Worm (Caenorhabditis elegans) whole organism, L1 larva: ENCODE data around the gene T12D8.5.

ENCODE experiments used
- C16A3.4 ChIP-seq: fragments of 150-350 bp; optimal IDR thresholded peaks from 2 replicates; lab custom pipeline; 2014; ENCODE audit warnings: missing biosample characterization, missing genetic modification characterization
- F16B12.6 ChIP-seq: fragments of 150-350 bp; optimal IDR thresholded peaks from 2 replicates; lab custom pipeline; 2014; ENCODE audit warnings: missing biosample characterization, missing genetic modification characterization
- aha-1 ChIP-seq: fragments of 150-350 bp; optimal IDR thresholded peaks from 2 replicates; lab custom pipeline; 2014; ENCODE audit warnings: missing biosample characterization, missing genetic modification characterization
- ama-1 ChIP-seq: fragments of 150-350 bp; optimal IDR thresholded peaks from 2 replicates; lab custom pipeline; 2014
- ceh-8 ChIP-seq: fragments of 200-800 bp; sonication (Bioruptor generic); optimal IDR thresholded peaks from 2 replicates; lab custom pipeline; 2018; ENCODE audit warnings: mild to moderate bottlenecking, missing genetic modification characterization, moderate library complexity, missing compliant biosample characterization
- ceh-82 ChIP-seq, 3 experiments: fragments of 150-350 bp in 1 of 3; sonication (generic microtip) in 2 of 3; optimal IDR thresholded peaks; 2 replicates each; lab custom pipeline; 2014 to 2017; ENCODE audit warnings: missing biosample characterization in 3 of 3, missing genetic modification characterization in 3 of 3
- ceh-88 ChIP-seq: fragments of 200-800 bp; sonication (Bioruptor generic); IDR thresholded peaks from 2 replicates; pipeline ENCODE4 v1.3.6; 2022; ENCODE audit warnings: missing genetic modification characterization, missing compliant biosample characterization
- dpl-1 ChIP-seq, 3 experiments: fragments of 150-350 bp in 2 of 3; sonication (generic microtip) in 1 of 3; optimal IDR thresholded peaks; 2 replicates each; lab custom pipeline; 2014 to 2017; ENCODE audit warnings: missing biosample characterization in 3 of 3, missing genetic modification characterization in 3 of 3, missing genetic modification reagents in 3 of 3
- efl-1 ChIP-seq, 4 experiments: fragments of 150-350 bp; optimal IDR thresholded peaks in 3 of 4; peaks in 1 of 4; 1 replicate in 1 of 4; 2 replicates in 3 of 4; lab custom pipeline; 2014; ENCODE audit warnings: missing biosample characterization in 2 of 4, missing genetic modification characterization in 2 of 4, missing genetic modification reagents in 2 of 4
- efl-3 ChIP-seq: fragments of 200-800 bp; sonication (Bioruptor generic); optimal IDR thresholded peaks from 2 replicates; lab custom pipeline; 2018; ENCODE audit warnings: mild to moderate bottlenecking, missing genetic modification characterization, missing compliant biosample characterization
- elt-2 ChIP-seq: sonication (generic microtip); optimal IDR thresholded peaks from 2 replicates; lab custom pipeline; 2016; ENCODE audit warnings: missing genetic modification characterization, mild to moderate bottlenecking, inconsistent platforms, missing compliant biosample characterization, missing genetic modification reagents
- hlh-17 ChIP-seq: fragments of 200-800 bp; sonication (Bioruptor generic); optimal IDR thresholded peaks from 2 replicates; lab custom pipeline; 2018; ENCODE audit warnings: missing genetic modification characterization, mild to moderate bottlenecking, missing compliant biosample characterization, moderate library complexity, borderline replicate concordance
- hpl-2 ChIP-seq: fragments of 150-350 bp; optimal IDR thresholded peaks from 2 replicates; lab custom pipeline; 2014; ENCODE audit warnings: missing biosample characterization, missing genetic modification reagents, missing genetic modification characterization
- jun-1 ChIP-seq: fragments of 150-350 bp; optimal IDR thresholded peaks from 2 replicates; lab custom pipeline; 2014; ENCODE audit warnings: missing biosample characterization, missing genetic modification reagents, missing genetic modification characterization
- lin-13 ChIP-seq: fragments of 150-350 bp; optimal IDR thresholded peaks from 2 replicates; lab custom pipeline; 2014; ENCODE audit warnings: missing biosample characterization, missing genetic modification reagents, missing genetic modification characterization
- lin-14 ChIP-seq: fragments of 200-800 bp; sonication (Bioruptor generic); optimal IDR thresholded peaks from 2 replicates; lab custom pipeline; 2018; ENCODE audit warnings: mild to moderate bottlenecking, missing genetic modification characterization, moderate library complexity, missing compliant biosample characterization
- lin-35 ChIP-seq, 2 experiments: fragments of 150-350 bp; optimal IDR thresholded peaks; 2 replicates each; lab custom pipeline; 2014; ENCODE audit warnings: missing biosample characterization in 2 of 2, missing genetic modification characterization in 2 of 2, missing genetic modification reagents in 2 of 2
- mdl-1 ChIP-seq, 2 experiments: fragments of 150-350 bp; optimal IDR thresholded peaks; 2 replicates each; lab custom pipeline; 2014 to 2017; ENCODE audit warnings: missing biosample characterization in 2 of 2, missing genetic modification characterization in 2 of 2, inconsistent platforms in 1 of 2
- mef-2 ChIP-seq: fragments of 150-350 bp; optimal IDR thresholded peaks from 2 replicates; lab custom pipeline; 2014; ENCODE audit warnings: missing biosample characterization, missing genetic modification characterization
- mep-1 ChIP-seq: fragments of 150-350 bp; optimal IDR thresholded peaks from 2 replicates; lab custom pipeline; 2014; ENCODE audit warnings: missing biosample characterization, missing genetic modification characterization
- nhr-19 ChIP-seq: fragments of 200-800 bp; sonication (Bioruptor generic); conservative IDR thresholded peaks from 2 replicates; pipeline ENCODE4 v1.3.6; 2022; ENCODE audit warnings: missing genetic modification characterization, missing compliant biosample characterization
- nhr-20 ChIP-seq: sonication (generic microtip); optimal IDR thresholded peaks from 2 replicates; lab custom pipeline; 2016; ENCODE audit warnings: mild to moderate bottlenecking, missing genetic modification characterization, missing compliant biosample characterization
- nhr-71 ChIP-seq: sonication (generic microtip); optimal IDR thresholded peaks from 2 replicates; lab custom pipeline; 2016; ENCODE audit warnings: mild to moderate bottlenecking, missing genetic modification characterization, moderate library complexity, missing compliant biosample characterization
- nhr-77 ChIP-seq: fragments of 150-350 bp; optimal IDR thresholded peaks from 2 replicates; lab custom pipeline; 2014; ENCODE audit warnings: missing biosample characterization, missing genetic modification characterization
- nhr-84 ChIP-seq: sonication (generic microtip); optimal IDR thresholded peaks from 2 replicates; lab custom pipeline; 2017; ENCODE audit warnings: missing biosample characterization, missing genetic modification characterization
- nhr-85 ChIP-seq: sonication (generic microtip); peaks from one replicate; lab custom pipeline; 2016; ENCODE audit warnings: missing genetic modification characterization, inconsistent platforms, missing compliant biosample characterization
- nhr-90 ChIP-seq: sonication (generic microtip); optimal IDR thresholded peaks from 2 replicates; lab custom pipeline; 2016; ENCODE audit warnings: mild to moderate bottlenecking, missing genetic modification characterization, missing compliant biosample characterization; ENCODE audit not compliant: poor library complexity
- pax-3 ChIP-seq: fragments of 200-800 bp; sonication (Bioruptor generic); optimal IDR thresholded peaks from 2 replicates; lab custom pipeline; 2018; ENCODE audit warnings: mild to moderate bottlenecking, missing genetic modification characterization, moderate library complexity, missing compliant biosample characterization
- pqm-1 ChIP-seq: sonication (generic microtip); optimal IDR thresholded peaks from 3 replicates; lab custom pipeline; 2017; ENCODE audit warnings: missing biosample characterization, missing genetic modification characterization
- snpc-4 ChIP-seq: fragments of 150-350 bp; optimal IDR thresholded peaks from 2 replicates; lab custom pipeline; 2014; ENCODE audit warnings: missing biosample characterization, missing genetic modification characterization
- tbx-2 ChIP-seq: sonication (generic microtip); optimal IDR thresholded peaks from 2 replicates; lab custom pipeline; 2016; ENCODE audit warnings: missing genetic modification characterization, missing compliant biosample characterization
- unc-130 ChIP-seq: fragments of 150-350 bp; optimal IDR thresholded peaks from 2 replicates; lab custom pipeline; 2017; ENCODE audit warnings: missing biosample characterization, missing genetic modification characterization, inconsistent platforms
- unc-62 ChIP-seq: fragments of 150-350 bp; optimal IDR thresholded peaks from 2 replicates; lab custom pipeline; 2014; ENCODE audit warnings: missing biosample characterization, missing genetic modification reagents, missing genetic modification characterization
- unc-86 ChIP-seq: sonication (generic microtip); optimal IDR thresholded peaks from 2 replicates; lab custom pipeline; 2016; ENCODE audit warnings: missing genetic modification characterization, missing compliant biosample characterization
- unc-98 ChIP-seq: fragments of 200-800 bp; sonication (Bioruptor generic); IDR thresholded peaks from 2 replicates; pipeline ENCODE4 v1.3.6; 2022; ENCODE audit warnings: missing genetic modification characterization, missing compliant biosample characterization
- vab-15 ChIP-seq: sonication (generic microtip); optimal IDR thresholded peaks from 2 replicates; lab custom pipeline; 2017; ENCODE audit warnings: missing genotype, mild to moderate bottlenecking, missing genetic modification characterization, missing compliant biosample characterization
- zag-1 ChIP-seq: fragments of 150-350 bp; optimal IDR thresholded peaks from 2 replicates; lab custom pipeline; 2014; ENCODE audit warnings: missing biosample characterization, missing genetic modification characterization
- zip-4 ChIP-seq: fragments of 200-800 bp; sonication (Bioruptor generic); optimal IDR thresholded peaks from 2 replicates; lab custom pipeline; 2018; ENCODE audit warnings: mild to moderate bottlenecking, missing genetic modification characterization, moderate library complexity, missing compliant biosample characterization
- ztf-4 ChIP-seq: fragments of 150-350 bp; optimal IDR thresholded peaks from 2 replicates; lab custom pipeline; 2014; ENCODE audit warnings: missing biosample characterization, missing genetic modification characterization

The T12D8.5 gene

DNA sequence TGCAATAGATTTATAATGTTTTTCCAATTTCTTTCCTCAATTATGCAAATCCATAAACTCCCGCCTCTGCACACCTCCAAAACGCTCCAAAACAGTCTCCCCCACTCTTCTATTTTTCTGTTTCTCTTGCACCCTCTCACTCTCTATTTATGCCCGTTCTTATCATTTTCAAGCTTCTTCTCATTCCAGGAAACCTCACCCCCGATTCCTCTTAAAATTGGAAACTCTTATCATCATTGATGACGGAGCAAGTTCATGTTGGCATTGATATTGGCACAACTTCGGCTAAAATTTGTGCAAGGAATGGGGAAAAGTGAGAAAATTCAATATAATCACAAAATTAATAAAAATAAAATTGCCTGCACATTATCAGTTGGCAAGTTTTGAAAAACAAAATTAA is 18.8 kb downstream of the T12D8.5 start, which contains the start of gene shpk-1:
TSS of gene shpk-1 (plus strand) at position 188 of the 400 bp plus-strand sequence.
- peak; percentile 10 for TF ChIP-seq nhr-71
- peak in 1 of 2 experiments; percentile 26 for TF ChIP-seq lin-35 (GFP tag; optimal IDR thresholded peaks at IDR 0.05; lab: Kevin White, UChicago)
- peak; percentile 58 for TF ChIP-seq pqm-1 (tag; lab: Kevin White, UChicago)
- no peak for TF ChIP-seq ama-1 (lab: Kevin White, UChicago)
- TF ChIP-seq hlh-17 (GFP tag; lab: Kevin White, UChicago): no peak
- TF ChIP-seq ceh-88 (GFP tag; lab: Robert Waterston, UW): no peak
- no peak for TF ChIP-seq zip-4 (GFP tag; lab: Kevin White, UChicago)
- TF ChIP-seq ztf-4 (tag; lab: Kevin White, UChicago): no peak
- peak; percentile 12 for TF ChIP-seq nhr-20 (tag; lab: Kevin White, UChicago)
- peak; percentile 89 for TF ChIP-seq elt-2 (tag; lab: Kevin White, UChicago)

DNA sequence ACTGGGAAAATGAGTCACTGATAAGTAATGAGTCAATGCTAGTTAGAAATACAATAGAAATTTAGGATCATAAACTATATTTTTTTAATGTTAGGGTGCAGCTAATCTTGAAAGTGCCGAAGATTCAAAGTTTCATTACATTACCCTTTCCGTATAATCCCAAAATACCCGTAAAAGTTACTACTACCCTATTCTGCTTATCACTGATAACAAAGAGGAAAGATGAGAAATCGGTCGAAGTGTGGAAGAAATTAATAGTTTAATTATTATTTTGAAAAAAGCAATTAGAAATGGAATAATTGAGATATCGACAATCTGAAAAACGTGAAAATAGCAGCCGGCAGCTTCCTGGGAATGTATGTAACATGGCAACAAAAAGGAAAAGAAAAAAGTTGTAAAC is 19.7 kb downstream of the T12D8.5 start:
- no peak for TF ChIP-seq vab-15 (tag; lab: Kevin White, UChicago)
- TF ChIP-seq unc-98 (GFP tag; lab: Robert Waterston, UW): no peak
- TF ChIP-seq ceh-82 (tag; optimal IDR thresholded peaks at IDR 0.05; lab: Kevin White, UChicago): no peak
- TF ChIP-seq nhr-19 (GFP tag; lab: Robert Waterston, UW): no peak
- TF ChIP-seq pax-3: no peak
- no peak for TF ChIP-seq dpl-1 (GFP tag; optimal IDR thresholded peaks at IDR 0.05; lab: Kevin White, UChicago)
- no peak for TF ChIP-seq aha-1
- no peak for TF ChIP-seq zag-1 (tag; lab: Kevin White, UChicago)
- TF ChIP-seq ceh-8 (GFP tag; lab: Kevin White, UChicago): no peak
- TF ChIP-seq tbx-2 (tag; lab: Kevin White, UChicago): no peak
- TF ChIP-seq mep-1 (tag; lab: Kevin White, UChicago): no peak
- TF ChIP-seq C16A3.4 (tag; lab: Kevin White, UChicago): no peak

DNA sequence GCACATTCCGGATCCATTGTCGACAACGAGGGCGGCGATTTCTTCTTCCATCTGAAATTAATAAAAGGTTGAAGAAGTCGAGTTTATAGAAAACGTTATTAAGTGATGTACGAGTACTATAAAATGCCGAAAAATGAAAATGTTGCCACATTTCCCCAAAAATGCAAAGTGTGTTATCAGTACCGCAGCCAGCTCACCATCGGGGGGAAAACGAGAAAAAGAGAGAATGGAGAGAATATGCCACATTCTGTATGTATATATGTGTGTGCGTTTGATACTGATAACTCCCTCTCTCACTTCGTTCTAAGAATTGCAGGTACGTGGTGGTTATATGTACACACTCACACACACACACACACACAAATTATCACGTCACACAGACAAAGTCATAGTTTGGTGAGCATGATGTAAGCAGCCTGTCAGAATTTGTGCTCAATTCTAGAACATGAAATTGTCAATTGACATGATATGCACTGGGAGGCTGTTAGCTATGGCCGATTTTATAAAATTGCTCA is 20.5 kb downstream of the T12D8.5 start, which contains the start of gene act-5:
TSS of gene act-5 (minus strand) at position 51 of the 515 bp plus-strand sequence.
- TF ChIP-seq nhr-84 (tag; lab: Kevin White, UChicago): no peak
- peak in 1 of 2 experiments; percentile 71 for TF ChIP-seq lin-35 (GFP tag; optimal IDR thresholded peaks at IDR 0.05; lab: Kevin White, UChicago)
- TF ChIP-seq jun-1 (tag; lab: Kevin White, UChicago): peak; percentile 17
- TF ChIP-seq pax-3: peak; percentile 3
- TF ChIP-seq nhr-90: peak; percentile 30
- no peak for TF ChIP-seq zip-4 (GFP tag; lab: Kevin White, UChicago)
- peak; percentile 48 for TF ChIP-seq nhr-85 (tag; lab: Kevin White, UChicago)
- TF ChIP-seq pqm-1 (tag; lab: Kevin White, UChicago): peak; percentile 79
- TF ChIP-seq mdl-1 (tag; optimal IDR thresholded peaks at IDR 0.05; lab: Kevin White, UChicago): peak in 1 of 2 experiments; percentile 30
- no peak for TF ChIP-seq C16A3.4 (tag; lab: Kevin White, UChicago)
- TF ChIP-seq nhr-71: peak; percentile 26
- TF ChIP-seq hpl-2 (GFP tag; lab: Kevin White, UChicago): no peak
- TF ChIP-seq efl-1 (optimal IDR thresholded peaks at IDR 0.05; lab: Kevin White, UChicago): no peak
- peak in 1 of 2 experiments; percentile 76 for TF ChIP-seq efl-1 (GFP tag; optimal IDR thresholded peaks at IDR 0.05 in 1 of 2; lab: Kevin White, UChicago)
- TF ChIP-seq ama-1 (lab: Kevin White, UChicago): no peak
- no peak for TF ChIP-seq unc-62 (GFP tag; lab: Kevin White, UChicago)
- no peak for TF ChIP-seq F16B12.6 (tag; lab: Kevin White, UChicago)
- TF ChIP-seq ceh-82 (tag; optimal IDR thresholded peaks at IDR 0.05; lab: Kevin White, UChicago): no peak
- TF ChIP-seq mef-2 (tag; lab: Kevin White, UChicago): no peak
- TF ChIP-seq lin-14 (GFP tag; lab: Kevin White, UChicago): peak; percentile 23
- TF ChIP-seq unc-86: no peak
- peak; percentile 91 for TF ChIP-seq elt-2 (tag; lab: Kevin White, UChicago)

DNA sequence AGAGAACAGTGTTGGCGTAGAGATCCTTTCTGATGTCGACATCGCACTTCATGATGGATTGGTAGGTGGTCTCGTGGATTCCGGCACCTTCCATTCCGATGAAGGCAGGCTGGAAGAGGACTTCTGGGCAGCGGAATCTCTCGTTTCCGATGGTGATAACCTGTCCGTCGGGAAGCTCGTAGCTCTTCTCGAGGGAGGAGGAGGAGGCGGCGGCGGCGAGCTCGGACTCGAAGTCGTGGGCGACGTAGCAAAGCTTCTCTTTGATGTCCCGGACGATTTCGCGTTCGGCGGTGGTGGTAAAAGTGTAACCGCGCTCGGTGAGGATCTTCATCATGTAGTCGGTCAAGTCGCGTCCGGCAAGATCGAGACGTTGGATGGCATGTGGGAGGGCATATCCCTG is 21.8 kb downstream of the T12D8.5 start:
- no peak for TF ChIP-seq efl-1 (optimal IDR thresholded peaks at IDR 0.05; lab: Kevin White, UChicago)
- TF ChIP-seq efl-1 (GFP tag; optimal IDR thresholded peaks at IDR 0.05 in 1 of 2; lab: Kevin White, UChicago): peak in 1 of 2 experiments; percentile 21
- TF ChIP-seq unc-130: no peak
- TF ChIP-seq nhr-77: no peak
- TF ChIP-seq mep-1 (tag; lab: Kevin White, UChicago): no peak
- no peak for TF ChIP-seq efl-3 (GFP tag; lab: Kevin White, UChicago)
- TF ChIP-seq nhr-84 (tag; lab: Kevin White, UChicago): no peak
- TF ChIP-seq snpc-4 (tag; lab: Kevin White, UChicago): no peak
- TF ChIP-seq lin-13 (GFP tag; lab: Kevin White, UChicago): no peak
